Fruit fly (Drosophila melanogaster) whole organism, embryonic: Measurements from ENCODE around the gene Dnai2.

ENCODE experiments used
- Asciz ChIP-seq: fragments of 200-800 bp; sonication (Bioruptor generic); optimal IDR thresholded peaks from 2 replicates; lab custom pipeline; 2017; ENCODE audit warnings: missing biosample characterization, mild to moderate bottlenecking, missing genetic modification characterization, missing genetic modification reagents
- Atf6 ChIP-seq: fragments of 200-800 bp; sonication (Bioruptor generic); IDR thresholded peaks from 2 replicates; pipeline ENCODE4 v1.3.6; 2022; ENCODE audit warnings: missing biosample characterization, missing genetic modification characterization
- Awh ChIP-seq: fragments of 200-800 bp; sonication (Bioruptor generic); IDR thresholded peaks from 2 replicates; pipeline ENCODE4, ENCODE4 v1.3.6; 2022; ENCODE audit warnings: missing biosample characterization, missing genetic modification characterization
- CG10267 ChIP-seq: fragments of 200-800 bp; sonication (Bioruptor generic); optimal IDR thresholded peaks from 2 replicates; lab custom pipeline; 2018; ENCODE audit warnings: missing biosample characterization, mild to moderate bottlenecking, missing genetic modification characterization, moderate library complexity
- CG10543 ChIP-seq: fragments of 200-800 bp; sonication (Bioruptor generic); optimal IDR thresholded peaks from 3 replicates; lab custom pipeline; 2017; ENCODE audit warnings: missing biosample characterization, mild to moderate bottlenecking, missing genetic modification characterization, moderate library complexity
- CG12219 ChIP-seq: fragments of 200-800 bp; sonication (Bioruptor generic); optimal IDR thresholded peaks from 3 replicates; lab custom pipeline; 2018; ENCODE audit warnings: missing biosample characterization, mild to moderate bottlenecking, missing genetic modification characterization
- CG12236 ChIP-seq: fragments of 200-800 bp; sonication (Bioruptor generic); optimal IDR thresholded peaks from 2 replicates; lab custom pipeline; 2016; ENCODE audit warnings: missing biosample characterization, missing genetic modification characterization
- CG12299 ChIP-seq: fragments of 200-800 bp; sonication (Bioruptor generic); optimal IDR thresholded peaks from 2 replicates; lab custom pipeline; 2018; ENCODE audit warnings: missing biosample characterization, mild to moderate bottlenecking, missing genetic modification characterization
- CG17186 ChIP-seq: fragments of 200-800 bp; sonication (Bioruptor generic); optimal IDR thresholded peaks from 3 replicates; lab custom pipeline; 2017; ENCODE audit warnings: missing biosample characterization, missing genetic modification reagents, missing genetic modification characterization
- CG2116 ChIP-seq: fragments of 200-800 bp; sonication (Bioruptor generic); optimal IDR thresholded peaks from 3 replicates; lab custom pipeline; 2018; ENCODE audit warnings: missing biosample characterization, mild to moderate bottlenecking, missing genetic modification characterization
- CG2120 ChIP-seq: fragments of 200-800 bp; sonication (Bioruptor generic); optimal IDR thresholded peaks from 3 replicates; lab custom pipeline; 2016; ENCODE audit warnings: missing biosample characterization, missing genetic modification characterization
- CG3281 ChIP-seq: fragments of 200-800 bp; sonication (Bioruptor generic); optimal IDR thresholded peaks from 3 replicates; lab custom pipeline; 2017; ENCODE audit warnings: missing biosample characterization, mild to moderate bottlenecking, missing genetic modification characterization
- CG3726 ChIP-seq: fragments of 200-800 bp; sonication (Bioruptor generic); IDR thresholded peaks from 3 replicates; pipeline ENCODE4, ENCODE4 v1.3.6; 2022; ENCODE audit warnings: missing biosample characterization, missing genetic modification characterization
- CG3847 ChIP-seq: fragments of 200-800 bp; sonication (Bioruptor generic); IDR thresholded peaks from 2 replicates; pipeline ENCODE4 v1.3.6; 2022; ENCODE audit warnings: missing biosample characterization, missing genetic modification characterization
- CG42726 ChIP-seq: fragments of 200-800 bp; sonication (Bioruptor generic); IDR thresholded peaks from 2 replicates; pipeline ENCODE4 v1.3.6; 2022; ENCODE audit warnings: missing biosample characterization, missing genetic modification characterization; ENCODE audit not compliant: partially characterized antibody
- CG4820 ChIP-seq: fragments of 200-800 bp; sonication (Bioruptor generic); optimal IDR thresholded peaks from 3 replicates; lab custom pipeline; 2016; ENCODE audit warnings: missing biosample characterization, missing genetic modification characterization
- CG6175 ChIP-seq: fragments of 200-800 bp; sonication (Bioruptor generic); IDR thresholded peaks from 3 replicates; pipeline ENCODE4 v1.3.6; 2022; ENCODE audit warnings: missing biosample characterization, missing genetic modification characterization
- CG8290 ChIP-seq, 3 experiments: fragments of 200-800 bp; sonication (Bioruptor generic); optimal IDR thresholded peaks; 2 replicates each; lab custom pipeline; 2016 to 2019; ENCODE audit warnings: missing biosample characterization in 3 of 3, missing genetic modification characterization in 3 of 3, mild to moderate bottlenecking in 2 of 3, moderate library complexity in 1 of 3
- CrebB ChIP-seq: fragments of 200-800 bp; sonication (Bioruptor generic); optimal IDR thresholded peaks from 3 replicates; lab custom pipeline; 2018; ENCODE audit warnings: missing biosample characterization, mild to moderate bottlenecking, missing genetic modification characterization
- Dll ChIP-seq: fragments of 200-800 bp; sonication (Bioruptor generic); IDR thresholded peaks from 4 replicates; pipeline ENCODE4 v1.3.6; 2022; ENCODE audit warnings: missing biosample characterization, missing genetic modification characterization; ENCODE audit not compliant: partially characterized antibody
- Elba2 ChIP-seq: fragments of 200-800 bp; sonication (Bioruptor generic); optimal IDR thresholded peaks from 3 replicates; lab custom pipeline; 2016; ENCODE audit warnings: missing biosample characterization, missing genetic modification characterization
- Ets65A ChIP-seq: fragments of 200-800 bp; sonication (Bioruptor generic); peaks from one replicate; lab custom pipeline; 2016; ENCODE audit warnings: missing biosample characterization, missing genetic modification characterization
- H15 ChIP-seq: fragments of 200-800 bp; sonication (Bioruptor generic); IDR thresholded peaks from 3 replicates; pipeline ENCODE4 v1.3.6; 2022; ENCODE audit warnings: missing biosample characterization, missing genetic modification characterization
- H2.0 ChIP-seq: fragments of 200-800 bp; sonication (Bioruptor generic); IDR thresholded peaks from 2 replicates; pipeline ENCODE4 v1.3.6; 2022; ENCODE audit warnings: missing biosample characterization, missing genetic modification characterization
- HmgD ChIP-seq: fragments of 200-800 bp; sonication (Bioruptor generic); optimal IDR thresholded peaks from 3 replicates; lab custom pipeline; 2016; ENCODE audit warnings: missing biosample characterization, missing genetic modification characterization
- HmgZ ChIP-seq: fragments of 200-800 bp; sonication (Bioruptor generic); optimal IDR thresholded peaks from 2 replicates; lab custom pipeline; 2018; ENCODE audit warnings: missing biosample characterization, mild to moderate bottlenecking, missing genetic modification characterization
- Hmr ChIP-seq: fragments of 200-800 bp; sonication (Bioruptor generic); optimal IDR thresholded peaks from 3 replicates; lab custom pipeline; 2017; ENCODE audit warnings: mild to moderate bottlenecking, missing biosample characterization, missing genetic modification reagents, missing genetic modification characterization
- Hsf ChIP-seq: fragments of 200-800 bp; sonication (Bioruptor generic); optimal IDR thresholded peaks from 3 replicates; lab custom pipeline; 2016; ENCODE audit warnings: missing biosample characterization, missing genetic modification characterization
- MBD-R2 ChIP-seq: fragments of 200-800 bp; sonication (Bioruptor generic); IDR thresholded peaks from 2 replicates; pipeline ENCODE4 v1.3.6; 2022; ENCODE audit warnings: missing biosample characterization, missing genetic modification characterization
- Mad ChIP-seq: fragments of 200-800 bp; sonication (Bioruptor generic); optimal IDR thresholded peaks from 2 replicates; lab custom pipeline; 2016; ENCODE audit warnings: missing biosample characterization, missing genetic modification characterization
- Med ChIP-seq: fragments of 200-800 bp; sonication (Bioruptor generic); peaks from one replicate; lab custom pipeline; 2016; ENCODE audit warnings: missing biosample characterization, missing genetic modification characterization, mild to moderate bottlenecking, inconsistent platforms, moderate library complexity
- Nf-YA ChIP-seq: fragments of 200-800 bp; sonication (Bioruptor generic); IDR thresholded peaks from 2 replicates; pipeline ENCODE4 v1.3.6; 2022; ENCODE audit warnings: missing biosample characterization, missing genetic modification characterization
- Sry-δ ChIP-seq: fragments of 200-800 bp; sonication (Bioruptor generic); optimal IDR thresholded peaks from 2 replicates; lab custom pipeline; 2016; ENCODE audit warnings: missing biosample characterization, missing genetic modification characterization
- ap ChIP-seq: fragments of 200-800 bp; sonication (Bioruptor generic); IDR thresholded peaks from 2 replicates; pipeline ENCODE4 v1.3.6; 2022; ENCODE audit warnings: missing biosample characterization, missing genetic modification characterization
- chn ChIP-seq: fragments of 200-800 bp; sonication (Bioruptor generic); optimal IDR thresholded peaks from 2 replicates; lab custom pipeline; 2016; ENCODE audit warnings: missing biosample characterization, missing genetic modification characterization
- fu2 ChIP-seq: fragments of 200-800 bp; sonication (Bioruptor generic); optimal IDR thresholded peaks from 2 replicates; lab custom pipeline; 2016; ENCODE audit warnings: missing biosample characterization, missing genetic modification characterization
- gfzf ChIP-seq: fragments of 200-800 bp; sonication (Bioruptor generic); optimal IDR thresholded peaks from 2 replicates; lab custom pipeline; 2016; ENCODE audit warnings: missing biosample characterization, mild to moderate bottlenecking, missing genetic modification characterization, moderate library complexity
- grau ChIP-seq: fragments of 200-800 bp; optimal IDR thresholded peaks from 3 replicates; lab custom pipeline; 2019; ENCODE audit warnings: missing biosample characterization, mild to moderate bottlenecking, missing genetic modification characterization, moderate library complexity
- gro ChIP-seq: fragments of 200-800 bp; sonication (Bioruptor generic); optimal IDR thresholded peaks from 2 replicates; lab custom pipeline; 2016; ENCODE audit warnings: missing biosample characterization, missing genetic modification characterization
- gt ChIP-seq: fragments of 200-800 bp; sonication (Bioruptor generic); IDR thresholded peaks from 2 replicates; pipeline ENCODE4 v1.3.6; 2022; ENCODE audit warnings: missing biosample characterization, missing genetic modification characterization
- hbn ChIP-seq: fragments of 200-800 bp; sonication (Bioruptor generic); IDR thresholded peaks from 2 replicates; pipeline ENCODE4 v1.3.6; 2022; ENCODE audit warnings: missing biosample characterization, missing genetic modification characterization; ENCODE audit not compliant: partially characterized antibody
- knrl ChIP-seq: fragments of 200-800 bp; sonication (Bioruptor generic); IDR thresholded peaks from 3 replicates; pipeline ENCODE4 v1.3.6; 2022; ENCODE audit warnings: missing biosample characterization, missing genetic modification characterization; ENCODE audit not compliant: partially characterized antibody
- lilli ChIP-seq: fragments of 200-800 bp; sonication (Bioruptor generic); optimal IDR thresholded peaks from 3 replicates; lab custom pipeline; 2016; ENCODE audit warnings: missing biosample characterization, missing genetic modification characterization
- lola ChIP-seq, 3 experiments: fragments of >200 bp in 2 of 3; fragments of 200-800 bp in 1 of 3; sonication (Bioruptor generic) in 1 of 3; optimal IDR thresholded peaks; 2 replicates each; lab custom pipeline; 2017 to 2019; ENCODE audit warnings: missing biosample characterization in 3 of 3, missing genetic modification characterization in 3 of 3, mild to moderate bottlenecking in 1 of 3, moderate library complexity in 1 of 3
- nerfin-1 ChIP-seq: fragments of 200-800 bp; sonication (Bioruptor generic); optimal IDR thresholded peaks from 3 replicates; lab custom pipeline; 2019; ENCODE audit warnings: missing biosample characterization, mild to moderate bottlenecking, missing genetic modification characterization, moderate library complexity
- sd ChIP-seq: fragments of 200-800 bp; sonication (Bioruptor generic); optimal IDR thresholded peaks from 3 replicates; lab custom pipeline; 2018; ENCODE audit warnings: missing biosample characterization, mild to moderate bottlenecking, missing genetic modification characterization, moderate library complexity
- sens ChIP-seq: fragments of 200-800 bp; sonication (Bioruptor generic); peaks from one replicate; lab custom pipeline; 2016; ENCODE audit warnings: missing biosample characterization, missing genetic modification characterization
- tna ChIP-seq: fragments of 200-800 bp; sonication (Bioruptor generic); IDR thresholded peaks from 2 replicates; pipeline ENCODE4 v1.3.6; 2022; ENCODE audit warnings: missing biosample characterization, missing genetic modification characterization; ENCODE audit not compliant: partially characterized antibody
- trem ChIP-seq: fragments of 200-800 bp; optimal IDR thresholded peaks from 3 replicates; lab custom pipeline; 2019; ENCODE audit warnings: missing biosample characterization, mild to moderate bottlenecking, missing genetic modification characterization, moderate library complexity
- vvl ChIP-seq: fragments of 200-800 bp; sonication (Bioruptor generic); IDR thresholded peaks from 2 replicates; pipeline ENCODE4 v1.3.6; 2022; ENCODE audit warnings: missing biosample characterization, missing genetic modification characterization

Dnai2 gene

DNA sequence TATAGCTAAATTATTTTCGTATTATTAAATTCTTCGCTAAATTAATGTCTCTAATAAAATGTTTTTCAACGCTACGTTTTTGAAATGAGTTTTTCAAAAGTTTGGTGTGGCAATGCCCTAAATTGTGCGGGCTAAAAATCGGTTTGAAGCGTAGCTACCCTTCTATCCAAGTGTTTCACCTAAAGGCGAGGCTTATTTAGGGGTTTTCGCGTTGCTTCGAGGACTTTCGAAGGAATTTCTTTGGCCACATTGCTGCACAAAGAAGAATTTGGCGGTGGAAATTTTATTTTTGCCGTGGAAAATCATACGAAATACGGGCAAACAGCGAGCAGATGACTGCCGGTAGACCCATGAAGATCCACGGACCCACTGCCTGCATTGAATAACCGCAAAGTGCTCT is 17.3 kb downstream of the Dnai2 start, which contains the start of gene TfIIEalpha (continued):
- TF ChIP-seq CG8290 (GFP tag; optimal IDR thresholded peaks at IDR 0.05; lab: Kevin White, UChicago) = peak; percentile 25
- TF ChIP-seq CG8290 (tag; optimal IDR thresholded peaks at IDR 0.05; lab: Kevin White, UChicago) = peak in 1 of 2 experiments; percentile 60
- TF ChIP-seq Hsf (GFP tag; lab: Kevin White, UChicago) = peak; percentile 11
- peak; percentile 15 for TF ChIP-seq CrebB (tag; lab: Kevin White, UChicago)
- TF ChIP-seq chn (GFP tag; lab: Kevin White, UChicago) = peak; percentile 12
- TF ChIP-seq sens (GFP tag; lab: Kevin White, UChicago) = peak; percentile 16
- no peak for TF ChIP-seq Awh (GFP tag; lab: Robert Waterston, UW)
- no peak for TF ChIP-seq H15 (GFP tag; lab: Robert Waterston, UW)
- TF ChIP-seq Dll (GFP tag; lab: Robert Waterston, UW) = peak; percentile 26; the same call in 1 of the 4 replicates
- TF ChIP-seq hbn (GFP tag; lab: Robert Waterston, UW) = 0 out of 2 replicates have a peak, but pooled peaks have one; percentile 31
- no peak for TF ChIP-seq Nf-YA (GFP tag; lab: Robert Waterston, UW)
- peak; percentile 89 for TF ChIP-seq MBD-R2 (GFP tag; lab: Robert Waterston, UW)
- TF ChIP-seq CG12299 (tag; lab: Kevin White, UChicago) = no peak
- peak; percentile 24 for TF ChIP-seq CG10543 (GFP tag; lab: Kevin White, UChicago)
- peak; percentile 76 for TF ChIP-seq Ets65A (GFP tag; lab: Kevin White, UChicago)
- peak; percentile 37 for TF ChIP-seq CG2120 (GFP tag; lab: Kevin White, UChicago)
- TF ChIP-seq CG10267 (tag; lab: Kevin White, UChicago) = peak; percentile 56
- peak; percentile 11 for TF ChIP-seq nerfin-1 (tag; lab: Kevin White, UChicago)
- TF ChIP-seq HmgZ (tag; lab: Kevin White, UChicago) = peak; percentile 76
- peak in 1 of 3 experiments; percentile 2 for TF ChIP-seq lola (GFP tag; optimal IDR thresholded peaks at IDR 0.05; lab: Kevin White, UChicago)
- peak; percentile 26 for TF ChIP-seq Elba2
- no peak for TF ChIP-seq CG6175 (GFP tag; lab: Robert Waterston, UW)
- no peak for TF ChIP-seq ap (GFP tag; lab: Robert Waterston, UW)
- TF ChIP-seq CG3281 = no peak
- TF ChIP-seq Atf6 = no peak
- TF ChIP-seq grau (tag; lab: Kevin White, UChicago) = peak; percentile 25
- peak; percentile 59 for TF ChIP-seq Sry-δ (GFP tag; lab: Kevin White, UChicago)
- peak; percentile 34; the same call in 1 of the 3 replicates for TF ChIP-seq knrl (GFP tag; lab: Robert Waterston, UW)
- TF ChIP-seq CG12236 (GFP tag; lab: Kevin White, UChicago) = no peak
- peak; percentile 76 for TF ChIP-seq Med (GFP tag; lab: Kevin White, UChicago)
- no peak for TF ChIP-seq CG3726
- TF ChIP-seq CG3847 (GFP tag; lab: Robert Waterston, UW) = peak; percentile 74
- peak; percentile 99 for TF ChIP-seq gfzf (GFP tag; lab: Kevin White, UChicago)
- TF ChIP-seq CG2116 (GFP tag; lab: Kevin White, UChicago) = peak; percentile 38
- TF ChIP-seq CG17186 (GFP tag; lab: Kevin White, UChicago) = peak; percentile 43
- TF ChIP-seq tna (GFP tag; lab: Robert Waterston, UW) = no peak
- peak; percentile 72 for TF ChIP-seq CG42726 (GFP tag; lab: Robert Waterston, UW)
- peak; percentile 69 for TF ChIP-seq HmgD (GFP tag; lab: Kevin White, UChicago)
- peak; percentile 41 for TF ChIP-seq lilli (GFP tag; lab: Kevin White, UChicago)
- TF ChIP-seq vvl (GFP tag; lab: Robert Waterston, UW) = peak; percentile 73
- no peak for TF ChIP-seq gt (GFP tag; lab: Robert Waterston, UW)
- TF ChIP-seq Mad = peak; percentile 19
- no peak for TF ChIP-seq CG4820 (GFP tag; lab: Kevin White, UChicago)
- TF ChIP-seq H2.0 (GFP tag; lab: Robert Waterston, UW) = 0 out of 2 replicates have a peak, but pooled peaks have one; percentile 3
- TF ChIP-seq CG12219 = no peak
- peak; percentile 62 for TF ChIP-seq Hmr (GFP tag; lab: Kevin White, UChicago)
- peak; percentile 78 for TF ChIP-seq sd (tag; lab: Kevin White, UChicago)
- peak; percentile 1 for TF ChIP-seq fu2 (GFP tag; lab: Kevin White, UChicago)
- peak; percentile 46 for TF ChIP-seq gro (GFP tag; lab: Kevin White, UChicago)
- TF ChIP-seq trem (tag; lab: Kevin White, UChicago) = peak; percentile 62
- no peak for TF ChIP-seq Asciz (GFP tag; lab: Kevin White, UChicago)
